Worm (Caenorhabditis elegans) whole organism, late embryonic: ENCODE data around the gene plep-1.

ENCODE experiments used
- ama-1 ChIP-seq: fragments of 150-350 bp; optimal IDR thresholded peaks from 2 replicates; lab custom pipeline; 2014
- dmd-4 ChIP-seq: sonication (generic microtip); optimal IDR thresholded peaks from 2 replicates; lab custom pipeline; 2016; ENCODE audit warnings: borderline replicate concordance, missing genetic modification characterization, missing compliant biosample characterization
- hlh-15 ChIP-seq: sonication (generic microtip); optimal IDR thresholded peaks from 2 replicates; lab custom pipeline; 2016; ENCODE audit warnings: missing genetic modification characterization, missing compliant biosample characterization
- hlh-8 ChIP-seq: sonication (generic microtip); optimal IDR thresholded peaks from 2 replicates; lab custom pipeline; 2016; ENCODE audit warnings: missing genotype, missing genetic modification characterization, missing compliant biosample characterization
- nfya-1 ChIP-seq: sonication (generic microtip); optimal IDR thresholded peaks from 2 replicates; lab custom pipeline; 2017; ENCODE audit warnings: missing genetic modification characterization, mild to moderate bottlenecking, missing compliant biosample characterization, antibody characterized with exemption, moderate library complexity
- nhr-11 ChIP-seq: fragments of 150-350 bp; optimal IDR thresholded peaks from 2 replicates; lab custom pipeline; 2014; ENCODE audit warnings: missing biosample characterization, missing genetic modification characterization
- pqm-1 ChIP-seq: sonication (generic microtip); optimal IDR thresholded peaks from 2 replicates; lab custom pipeline; 2016; ENCODE audit warnings: missing genetic modification characterization, missing compliant biosample characterization
- ref-2 ChIP-seq: sonication (generic microtip); optimal IDR thresholded peaks from 2 replicates; lab custom pipeline; 2016; ENCODE audit warnings: missing genetic modification characterization, missing compliant biosample characterization
- syd-9 ChIP-seq: sonication (generic microtip); optimal IDR thresholded peaks from 2 replicates; lab custom pipeline; 2016; ENCODE audit warnings: mild to moderate bottlenecking, missing genetic modification characterization, moderate library complexity, missing compliant biosample characterization
- ttx-3 ChIP-seq: sonication (generic microtip); optimal IDR thresholded peaks from 2 replicates; lab custom pipeline; 2016; ENCODE audit warnings: missing genetic modification reagents, missing genetic modification characterization, missing compliant biosample characterization
- ztf-16 ChIP-seq: sonication (generic microtip); optimal IDR thresholded peaks from 2 replicates; lab custom pipeline; 2017; ENCODE audit warnings: missing genetic modification characterization, missing compliant biosample characterization

ce11 chrII:4276924-4277323 is 35.1 kb downstream of the plep-1 start:
- TF ChIP-seq syd-9 (tag; lab: Kevin White, UChicago) (no peak), ama-1 (lab: Kevin White, UChicago) (no peak), nhr-11 (no peak), nfya-1 (tag; lab: Kevin White, UChicago) (no peak), ref-2 (tag; lab: Kevin White, UChicago) (no peak), ttx-3 (tag; lab: Kevin White, UChicago) (no peak), ztf-16 (tag; lab: Kevin White, UChicago) (no peak), hlh-15 (tag; lab: Kevin White, UChicago) (no peak), hlh-8 (no peak), pqm-1 (tag; lab: Kevin White, UChicago) (no peak), dmd-4 (no peak)
